Worm (Caenorhabditis elegans) whole organism, mixed stage, embryonic: ENCODE data around the gene lron-10.

Experiments used
- ces-1 ChIP-seq: fragments of 150-350 bp; optimal IDR thresholded peaks from 2 replicates; lab custom pipeline; 2014; ENCODE audit warnings: missing biosample characterization, missing genetic modification reagents, missing genetic modification characterization
- elt-1 ChIP-seq: sonication (generic microtip); optimal IDR thresholded peaks from 2 replicates; lab custom pipeline; 2017; ENCODE audit warnings: missing genetic modification characterization, mild to moderate bottlenecking, missing compliant biosample characterization, antibody characterized with exemption, moderate library complexity, borderline replicate concordance; ENCODE audit not compliant: insufficient read depth
- elt-3 ChIP-seq: fragments of 150-350 bp; optimal IDR thresholded peaks from 2 replicates; lab custom pipeline; 2014; ENCODE audit warnings: missing biosample characterization, missing genetic modification characterization
- lsy-2 ChIP-seq: fragments of 150-350 bp; optimal IDR thresholded peaks from 2 replicates; lab custom pipeline; 2014; ENCODE audit warnings: missing biosample characterization, missing genetic modification characterization
- nhr-12 ChIP-seq: fragments of 150-350 bp; optimal IDR thresholded peaks from 2 replicates; lab custom pipeline; 2014; ENCODE audit warnings: missing biosample characterization, missing genetic modification characterization
- pha-4 ChIP-seq: fragments of 150-350 bp; optimal IDR thresholded peaks from 2 replicates; lab custom pipeline; 2018; ENCODE audit warnings: missing biosample characterization, missing genetic modification reagents, missing genetic modification characterization
- ztf-11 ChIP-seq: fragments of 150-350 bp; optimal IDR thresholded peaks from 2 replicates; lab custom pipeline; 2014; ENCODE audit warnings: missing biosample characterization, missing genetic modification characterization

DNA sequence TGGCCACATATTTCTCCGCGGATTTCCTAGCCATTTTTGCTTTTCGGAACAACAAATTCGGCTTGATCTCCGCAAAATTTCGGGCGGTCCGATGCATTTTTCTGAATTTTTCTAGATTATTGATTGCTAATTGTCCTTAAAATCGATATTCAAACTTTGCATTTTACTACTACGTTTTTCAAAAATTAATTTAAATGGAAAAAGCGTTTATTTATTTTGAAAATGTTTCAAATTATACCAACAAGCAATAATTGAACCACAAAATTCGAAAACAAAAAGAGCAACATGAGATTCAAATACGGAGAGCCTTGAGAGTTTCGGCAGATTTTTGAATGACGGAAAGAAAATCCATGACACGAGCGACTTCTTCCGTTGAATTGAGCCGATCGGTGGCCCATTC, 26.1 kb downstream of the lron-10 start, which contains the start of gene Y45F3A.9:
- TF ChIP-seq ztf-11 (tag; lab: Kevin White, UChicago), result no peak
- TF ChIP-seq elt-3 (tag; lab: Kevin White, UChicago), result no peak
- no peak for TF ChIP-seq ces-1
- TF ChIP-seq nhr-12 (tag; lab: Kevin White, UChicago), result no peak
- no peak for TF ChIP-seq lsy-2 (tag; lab: Kevin White, UChicago)
- TF ChIP-seq elt-1, result no peak
- no peak for TF ChIP-seq pha-4 (tag; lab: Kevin White, UChicago)
